Fruit fly (Drosophila melanogaster) Kc167 (cell line): ENCODE results near the gene CG5835.

ENCODE experiments used
- Myc ChIP-seq: fragments of >200 bp; optimal IDR thresholded peaks from 2 replicates; lab custom pipeline; 2017; ENCODE audit warnings: missing external identifiers
- Sin3A ChIP-seq: fragments of >200 bp; optimal IDR thresholded peaks from 2 replicates; lab custom pipeline; 2018; ENCODE audit warnings: missing external identifiers
- h ChIP-seq: fragments of >200 bp; optimal IDR thresholded peaks from 3 replicates; lab custom pipeline; 2018; ENCODE audit warnings: missing external identifiers
- psq ChIP-seq: fragments of >200 bp; optimal IDR thresholded peaks from 2 replicates; lab custom pipeline; 2017; ENCODE audit warnings: missing external identifiers

DNA sequence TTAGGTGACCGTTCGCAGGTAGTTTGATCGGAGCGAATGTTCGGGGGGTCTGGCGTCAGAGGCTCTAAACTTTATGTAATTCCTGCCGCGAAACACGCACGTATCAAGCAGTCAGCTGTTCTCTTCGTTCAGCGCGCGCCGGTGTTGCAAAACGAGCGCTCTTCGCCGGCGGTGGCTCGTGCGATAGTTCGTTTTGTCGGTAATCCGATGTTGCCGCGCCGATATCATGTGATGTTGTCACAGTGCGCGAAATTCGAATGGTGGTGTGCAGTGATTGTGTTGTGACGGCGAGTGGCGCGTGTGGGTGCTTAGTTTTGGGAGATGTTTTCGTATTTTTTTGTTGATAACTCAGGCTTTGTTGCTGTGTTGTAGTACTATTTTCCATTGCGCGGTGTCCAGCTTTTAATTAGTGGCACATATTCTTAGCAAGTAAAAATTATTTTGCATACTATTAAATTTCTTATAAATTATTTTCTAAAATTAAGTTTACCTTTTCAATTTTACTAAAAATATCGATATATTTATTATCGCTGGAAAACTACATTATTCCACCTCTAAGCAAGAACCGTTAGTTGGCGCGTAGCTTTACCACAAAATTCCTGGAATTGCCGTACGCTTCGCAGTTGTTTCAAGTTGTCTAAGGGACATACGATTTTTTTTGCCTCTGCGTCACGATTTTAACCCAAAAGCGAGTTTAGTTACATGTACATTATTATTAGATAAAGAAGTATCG is 3.4 kb upstream of the CG5835 start, which contains the start of gene nanos:
- TF ChIP-seq Myc (no peak), Sin3A (lab: Kevin White, UChicago) (no peak), h (no peak), psq (no peak)
